Fruit fly (Drosophila melanogaster) whole organism, prepupa: Measurements from ENCODE around the gene CG7573.

Experiments
- CG10631 ChIP-seq: fragments of 200-800 bp; sonication (Bioruptor generic); optimal IDR thresholded peaks from 2 replicates; lab custom pipeline; 2016; ENCODE audit warnings: missing biosample characterization, missing genetic modification characterization
- CG11294 ChIP-seq: fragments of 200-800 bp; sonication (Bioruptor generic); IDR thresholded peaks from 2 replicates; pipeline ENCODE4 v1.3.6; 2022; ENCODE audit warnings: missing biosample characterization, missing genetic modification characterization
- CG16779 ChIP-seq: fragments of 200-800 bp; sonication (Bioruptor generic); optimal IDR thresholded peaks from 3 replicates; lab custom pipeline; 2017; ENCODE audit warnings: missing biosample characterization, mild to moderate bottlenecking, missing genetic modification characterization
- CG3032 ChIP-seq: fragments of 200-800 bp; optimal IDR thresholded peaks from 2 replicates; lab custom pipeline; 2019; ENCODE audit warnings: missing biosample characterization, mild to moderate bottlenecking, missing genetic modification characterization, moderate library complexity
- CG6854 ChIP-seq: fragments of 200-800 bp; sonication (Bioruptor generic); optimal IDR thresholded peaks from 2 replicates; lab custom pipeline; 2017; ENCODE audit warnings: missing biosample characterization, mild to moderate bottlenecking, missing genetic modification characterization
- CG8319 ChIP-seq: fragments of 200-800 bp; sonication (Bioruptor generic); optimal IDR thresholded peaks from 3 replicates; lab custom pipeline; 2016; ENCODE audit warnings: missing biosample characterization, missing genetic modification characterization
- Eip75B ChIP-seq: fragments of 200-800 bp; sonication (Bioruptor generic); optimal IDR thresholded peaks from 3 replicates; lab custom pipeline; 2016; ENCODE audit warnings: missing biosample characterization, missing genetic modification characterization
- Eip78C ChIP-seq: fragments of 200-800 bp; sonication (Bioruptor generic); peaks from one replicate; lab custom pipeline; 2016; ENCODE audit warnings: missing biosample characterization, missing genetic modification characterization
- Ets21C ChIP-seq: fragments of 200-800 bp; sonication (Bioruptor generic); optimal IDR thresholded peaks from 3 replicates; lab custom pipeline; 2016; ENCODE audit warnings: missing biosample characterization, missing genetic modification characterization
- Hr39 ChIP-seq: fragments of 200-800 bp; sonication (Bioruptor generic); optimal IDR thresholded peaks from 2 replicates; lab custom pipeline; 2016; ENCODE audit warnings: missing biosample characterization, missing genetic modification characterization
- Sox15 ChIP-seq: fragments of 200-800 bp; sonication (Bioruptor generic); optimal IDR thresholded peaks from 3 replicates; lab custom pipeline; 2016; ENCODE audit warnings: missing biosample characterization, missing genetic modification characterization
- net ChIP-seq: fragments of 200-800 bp; sonication (Bioruptor generic); optimal IDR thresholded peaks from 3 replicates; lab custom pipeline; 2016; ENCODE audit warnings: missing biosample characterization, missing genetic modification characterization
- salr ChIP-seq, 2 experiments: fragments of 200-800 bp; sonication (Bioruptor generic); optimal IDR thresholded peaks; 3 replicates each; lab custom pipeline; 2016 to 2018; ENCODE audit warnings: missing biosample characterization in 2 of 2, missing genetic modification characterization in 2 of 2, mild to moderate bottlenecking in 1 of 2

- TF ChIP-seq salr (GFP tag; optimal IDR thresholded peaks at IDR 0.05; lab: Kevin White, UChicago) (no peak), Sox15 (GFP tag; lab: Kevin White, UChicago) (no peak), Eip78C (GFP tag; lab: Kevin White, UChicago) (no peak), Eip75B (GFP tag; lab: Kevin White, UChicago) (no peak), Ets21C (no peak), CG16779 (no peak), Hr39 (GFP tag; lab: Kevin White, UChicago) (no peak), net (GFP tag; lab: Kevin White, UChicago) (no peak), CG6854 (GFP tag; lab: Kevin White, UChicago) (no peak), CG11294 (GFP tag; lab: Robert Waterston, UW) (no peak), CG3032 (tag; lab: Kevin White, UChicago) (no peak), CG8319 (GFP tag; lab: Kevin White, UChicago) (no peak), CG10631 (GFP tag; lab: Kevin White, UChicago) (no peak)
Observed at dm6 chr3L:11308498-11308897, 3.0 kb upstream of the CG7573 start.
